Fruit fly (Drosophila melanogaster) whole organism, embryonic: Measurements from ENCODE around the gene Ppm1.
A peak's percentile ranks its signal among the peaks of the same experiment; 100 is the strongest.

Experiments
- Ada2b ChIP-seq: fragments of 200-800 bp; sonication (Bioruptor generic); IDR thresholded peaks from 2 replicates; pipeline ENCODE4 v1.3.6; 2022; ENCODE audit warnings: missing biosample characterization, missing genetic modification characterization
- Antp ChIP-seq: fragments of 200-800 bp; sonication (Bioruptor generic); optimal IDR thresholded peaks from 3 replicates; lab custom pipeline; 2016; ENCODE audit warnings: missing biosample characterization, missing genetic modification characterization
- Bgb ChIP-seq: fragments of 200-800 bp; sonication (Bioruptor generic); IDR thresholded peaks from 2 replicates; pipeline ENCODE4 v1.3.6; 2022; ENCODE audit warnings: missing biosample characterization, missing genetic modification characterization; ENCODE audit not compliant: partially characterized antibody
- Blimp-1 ChIP-seq: fragments of 200-800 bp; sonication (Bioruptor generic); optimal IDR thresholded peaks from 3 replicates; lab custom pipeline; 2018; ENCODE audit warnings: missing biosample characterization, missing genetic modification characterization, mild to moderate bottlenecking, moderate library complexity, missing genetic modification reagents
- CG10147 ChIP-seq: fragments of 200-800 bp; sonication (Bioruptor generic); optimal IDR thresholded peaks from 2 replicates; lab custom pipeline; 2019; ENCODE audit warnings: missing biosample characterization, mild to moderate bottlenecking, missing genetic modification characterization, moderate library complexity
- CG10959 ChIP-seq: fragments of 200-800 bp; sonication (Bioruptor generic); IDR thresholded peaks from 2 replicates; pipeline ENCODE4 v1.3.6; 2022; ENCODE audit warnings: missing biosample characterization, missing genetic modification characterization
- CG11456 ChIP-seq: fragments of 200-800 bp; sonication (Bioruptor generic); IDR thresholded peaks from 3 replicates; pipeline ENCODE4 v1.3.6; 2022; ENCODE audit warnings: missing biosample characterization, missing genetic modification characterization
- CG17568 ChIP-seq: fragments of 200-800 bp; sonication (Bioruptor generic); optimal IDR thresholded peaks from 2 replicates; lab custom pipeline; 2018; ENCODE audit warnings: missing biosample characterization, mild to moderate bottlenecking, missing genetic modification characterization, moderate library complexity
- CG17829 ChIP-seq: fragments of 200-800 bp; optimal IDR thresholded peaks from 2 replicates; lab custom pipeline; 2019; ENCODE audit warnings: missing biosample characterization, mild to moderate bottlenecking, missing genetic modification characterization, moderate library complexity
- CG2202 ChIP-seq: fragments of 200-800 bp; sonication (Bioruptor generic); optimal IDR thresholded peaks from 2 replicates; lab custom pipeline; 2018; ENCODE audit warnings: missing biosample characterization, mild to moderate bottlenecking, missing genetic modification characterization
- CG32532 ChIP-seq: fragments of 200-800 bp; sonication (Bioruptor generic); IDR thresholded peaks from 2 replicates; pipeline ENCODE4 v1.3.6; 2022; ENCODE audit warnings: missing biosample characterization, missing genetic modification characterization
- CG32767 ChIP-seq: fragments of 200-800 bp; sonication (Bioruptor generic); IDR thresholded peaks from 2 replicates; pipeline ENCODE4 v1.3.6; 2022; ENCODE audit warnings: missing biosample characterization, missing genetic modification characterization
- CG34376 ChIP-seq: fragments of 200-800 bp; sonication (Bioruptor generic); optimal IDR thresholded peaks from 2 replicates; lab custom pipeline; 2018; ENCODE audit warnings: missing biosample characterization, mild to moderate bottlenecking, missing genetic modification characterization
- CG3726 ChIP-seq: fragments of 200-800 bp; sonication (Bioruptor generic); IDR thresholded peaks from 3 replicates; pipeline ENCODE4, ENCODE4 v1.3.6; 2022; ENCODE audit warnings: missing biosample characterization, missing genetic modification characterization
- CG3847 ChIP-seq: fragments of 200-800 bp; sonication (Bioruptor generic); IDR thresholded peaks from 2 replicates; pipeline ENCODE4 v1.3.6; 2022; ENCODE audit warnings: missing biosample characterization, missing genetic modification characterization
- CG4282 ChIP-seq: fragments of 200-800 bp; sonication (Bioruptor generic); optimal IDR thresholded peaks from 2 replicates; lab custom pipeline; 2016; ENCODE audit warnings: missing biosample characterization, missing genetic modification characterization
- CG4820 ChIP-seq: fragments of 200-800 bp; sonication (Bioruptor generic); optimal IDR thresholded peaks from 3 replicates; lab custom pipeline; 2016; ENCODE audit warnings: missing biosample characterization, missing genetic modification characterization
- CG4854 ChIP-seq: fragments of 200-800 bp; sonication (Bioruptor generic); optimal IDR thresholded peaks from 2 replicates; lab custom pipeline; 2016; ENCODE audit warnings: missing biosample characterization, missing genetic modification characterization, inconsistent platforms
- CG6854 ChIP-seq: fragments of 200-800 bp; sonication (Bioruptor generic); optimal IDR thresholded peaks from 3 replicates; lab custom pipeline; 2017; ENCODE audit warnings: missing biosample characterization, mild to moderate bottlenecking, missing genetic modification characterization
- Dll ChIP-seq: fragments of 200-800 bp; sonication (Bioruptor generic); IDR thresholded peaks from 4 replicates; pipeline ENCODE4 v1.3.6; 2022; ENCODE audit warnings: missing biosample characterization, missing genetic modification characterization; ENCODE audit not compliant: partially characterized antibody
- Fer1 ChIP-seq: fragments of 200-800 bp; sonication (Bioruptor generic); optimal IDR thresholded peaks from 2 replicates; lab custom pipeline; 2017; ENCODE audit warnings: missing biosample characterization, mild to moderate bottlenecking, missing genetic modification characterization
- HLH54F ChIP-seq: fragments of 200-800 bp; sonication (Bioruptor generic); optimal IDR thresholded peaks from 3 replicates; lab custom pipeline; 2016; ENCODE audit warnings: missing biosample characterization, missing genetic modification characterization
- HmgZ ChIP-seq: fragments of 200-800 bp; sonication (Bioruptor generic); optimal IDR thresholded peaks from 2 replicates; lab custom pipeline; 2018; ENCODE audit warnings: missing biosample characterization, mild to moderate bottlenecking, missing genetic modification characterization
- Kr ChIP-seq: fragments of 200-800 bp; sonication (Bioruptor generic); optimal IDR thresholded peaks from 2 replicates; lab custom pipeline; 2017; ENCODE audit warnings: missing biosample characterization, mild to moderate bottlenecking, missing genetic modification characterization
- MTF-1 ChIP-seq: fragments of 200-800 bp; sonication (Bioruptor generic); optimal IDR thresholded peaks from 2 replicates; lab custom pipeline; 2018; ENCODE audit warnings: missing biosample characterization, mild to moderate bottlenecking, missing genetic modification characterization, borderline replicate concordance
- Med ChIP-seq: fragments of 200-800 bp; sonication (Bioruptor generic); peaks from one replicate; lab custom pipeline; 2016; ENCODE audit warnings: missing biosample characterization, missing genetic modification characterization, mild to moderate bottlenecking, inconsistent platforms, moderate library complexity
- NK7.1 ChIP-seq: fragments of 200-800 bp; sonication (Bioruptor generic); optimal IDR thresholded peaks from 3 replicates; lab custom pipeline; 2016; ENCODE audit warnings: missing biosample characterization, missing genetic modification characterization
- Nf-YA ChIP-seq: fragments of 200-800 bp; sonication (Bioruptor generic); IDR thresholded peaks from 2 replicates; pipeline ENCODE4 v1.3.6; 2022; ENCODE audit warnings: missing biosample characterization, missing genetic modification characterization
- NfI ChIP-seq: fragments of 200-800 bp; sonication (Bioruptor generic); optimal IDR thresholded peaks from 3 replicates; lab custom pipeline; 2018; ENCODE audit warnings: missing biosample characterization, mild to moderate bottlenecking, missing genetic modification characterization, moderate library complexity
- Pdp1 ChIP-seq, 2 experiments: fragments of 200-800 bp; sonication (Bioruptor generic); optimal IDR thresholded peaks; 3 replicates each; lab custom pipeline; 2016; ENCODE audit warnings: missing biosample characterization in 2 of 2, missing genetic modification characterization in 2 of 2, mild to moderate bottlenecking in 1 of 2, moderate library complexity in 1 of 2
- Ravus ChIP-seq: fragments of 200-800 bp; sonication (Bioruptor generic); IDR thresholded peaks from 2 replicates; pipeline ENCODE4 v1.3.6; 2022; ENCODE audit warnings: missing biosample characterization, missing genetic modification characterization
- Rfx ChIP-seq: fragments of 200-800 bp; sonication (Bioruptor generic); IDR thresholded peaks from 2 replicates; pipeline ENCODE4 v1.3.6; 2022; ENCODE audit warnings: missing biosample characterization, missing genetic modification characterization
- Scr ChIP-seq: fragments of 200-800 bp; sonication (Bioruptor generic); IDR thresholded peaks from 2 replicates; pipeline ENCODE4 v1.3.6; 2022; ENCODE audit warnings: missing biosample characterization, missing genetic modification characterization; ENCODE audit not compliant: partially characterized antibody
- Tbp ChIP-seq: fragments of >200 bp; optimal IDR thresholded peaks from 2 replicates; lab custom pipeline; 2018; ENCODE audit warnings: missing biosample characterization, missing genetic modification characterization
- ase ChIP-seq: fragments of 200-800 bp; sonication (Bioruptor generic); IDR thresholded peaks from 3 replicates; pipeline ENCODE4 v1.3.6; 2022; ENCODE audit warnings: missing biosample characterization, missing genetic modification characterization
- crol ChIP-seq: fragments of 200-800 bp; sonication (Bioruptor generic); IDR thresholded peaks from 2 replicates; pipeline ENCODE4 v1.3.6; 2022; ENCODE audit warnings: missing biosample characterization, missing genetic modification characterization
- eve ChIP-seq, 2 experiments: fragments of >200 bp; optimal IDR thresholded peaks; 2 replicates each; lab custom pipeline; 2017; ENCODE audit warnings: missing biosample characterization in 2 of 2, missing genetic modification characterization in 2 of 2
- ewg ChIP-seq: fragments of 200-800 bp; sonication (Bioruptor generic); optimal IDR thresholded peaks from 3 replicates; lab custom pipeline; 2017; ENCODE audit warnings: mild to moderate bottlenecking, missing biosample characterization, missing genetic modification reagents, missing genetic modification characterization
- exex ChIP-seq: fragments of 200-800 bp; sonication (Bioruptor generic); optimal IDR thresholded peaks from 4 replicates; lab custom pipeline; 2018; ENCODE audit warnings: missing biosample characterization, mild to moderate bottlenecking, missing genetic modification characterization, moderate library complexity
- fru ChIP-seq: fragments of >200 bp; optimal IDR thresholded peaks from 2 replicates; lab custom pipeline; 2017
- ftz-f1 ChIP-seq: fragments of 200-800 bp; sonication (Bioruptor generic); optimal IDR thresholded peaks from 2 replicates; lab custom pipeline; 2016; ENCODE audit warnings: missing biosample characterization, missing genetic modification characterization
- hkb ChIP-seq, 2 experiments: fragments of 200-800 bp in 1 of 2; fragments of >200 bp in 1 of 2; sonication (Bioruptor generic) in 1 of 2; IDR thresholded peaks in 1 of 2; optimal IDR thresholded peaks in 1 of 2; 2 replicates each; pipeline versions ENCODE4 v1.3.6 to Lab custom; 2017 to 2022; ENCODE audit warnings: missing biosample characterization in 1 of 2, missing genetic modification characterization in 1 of 2
- ind ChIP-seq: fragments of 200-800 bp; sonication (Bioruptor generic); optimal IDR thresholded peaks from 3 replicates; lab custom pipeline; 2016; ENCODE audit warnings: missing biosample characterization, missing genetic modification characterization
- mirr ChIP-seq: fragments of 200-800 bp; sonication (Bioruptor generic); optimal IDR thresholded peaks from 3 replicates; lab custom pipeline; 2018; ENCODE audit warnings: missing biosample characterization, mild to moderate bottlenecking, missing genetic modification characterization
- p53 ChIP-seq: fragments of 200-800 bp; sonication (Bioruptor generic); optimal IDR thresholded peaks from 2 replicates; lab custom pipeline; 2016; ENCODE audit warnings: missing biosample characterization, missing genetic modification characterization
- sens-2 ChIP-seq: fragments of 200-800 bp; sonication (Bioruptor generic); IDR thresholded peaks from 2 replicates; pipeline ENCODE4 v1.3.6; 2022; ENCODE audit warnings: missing biosample characterization, missing genetic modification characterization
- sob ChIP-seq: fragments of 200-800 bp; sonication (Bioruptor generic); IDR thresholded peaks from 2 replicates; pipeline ENCODE4 v1.3.6; 2022; ENCODE audit warnings: missing biosample characterization, missing genetic modification characterization
- tio ChIP-seq: fragments of 200-800 bp; sonication (Bioruptor generic); optimal IDR thresholded peaks from 2 replicates; lab custom pipeline; 2017; ENCODE audit warnings: missing biosample characterization, missing genetic modification characterization, inconsistent platforms

Ppm1 gene

DNA sequence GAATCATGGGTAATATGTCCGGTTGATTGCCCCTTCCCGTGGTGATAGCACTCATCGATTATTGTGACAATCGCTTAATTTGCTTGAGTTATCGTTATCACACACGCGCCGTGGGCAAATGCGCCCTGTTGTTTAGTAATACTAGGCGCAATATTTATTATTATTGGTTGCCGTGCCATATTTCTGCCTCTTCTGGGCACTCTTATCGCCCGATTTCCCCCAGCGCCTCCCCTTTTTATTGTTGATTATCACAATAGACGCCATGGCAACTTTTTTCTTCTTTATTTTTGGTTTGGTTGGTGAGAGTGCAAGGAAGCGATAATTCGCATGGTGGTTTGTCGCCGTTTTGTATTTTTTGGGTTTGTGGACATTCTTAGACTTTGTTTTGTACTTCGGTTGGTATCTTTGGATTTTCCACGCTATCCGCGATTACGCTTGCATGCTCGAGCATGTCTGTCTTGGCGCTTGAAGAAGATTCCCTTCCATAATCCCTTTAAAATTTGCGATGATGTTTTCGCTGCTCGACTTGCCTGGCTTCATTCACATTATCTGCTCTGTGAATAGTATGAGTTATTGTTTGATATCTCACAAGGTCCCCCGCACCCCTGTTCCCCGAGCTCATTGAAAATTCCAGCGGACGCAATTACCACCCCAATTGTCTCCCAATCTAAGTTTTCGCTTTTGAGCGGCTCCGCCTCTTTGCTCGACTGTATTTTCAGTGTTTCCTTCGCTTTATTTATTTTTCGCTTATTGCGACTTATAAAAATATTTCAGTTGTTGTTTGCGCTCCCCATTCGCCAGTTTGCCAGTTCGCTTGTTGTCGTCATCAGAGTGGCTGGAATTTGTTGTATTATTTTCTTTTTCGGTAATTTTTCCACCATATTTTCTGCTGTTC, 32.6 kb upstream of the Ppm1 start (continued):
- TF ChIP-seq Tbp (GFP tag; lab: Kevin White, UChicago) (no peak), CG10147 (peak; percentile 38), Dll (peak; percentile 42; the same call in 1 of the 4 replicates), Rfx (peak; percentile 46; the same call in 1 of the 2 replicates), Fer1 (GFP tag; lab: Kevin White, UChicago) (peak; percentile 38), MTF-1 (GFP tag; lab: Kevin White, UChicago) (no peak), ase (GFP tag; lab: Robert Waterston, UW) (no peak), CG34376 (GFP tag; lab: Kevin White, UChicago) (peak; percentile 92), CG17568 (GFP tag; lab: Kevin White, UChicago) (no peak), HLH54F (GFP tag; lab: Kevin White, UChicago) (no peak), ewg (GFP tag; lab: Kevin White, UChicago) (no peak), eve (GFP tag; optimal IDR thresholded peaks at IDR 0.05; lab: Kevin White, UChicago) (peak in 1 of 2 experiments; percentile 23), CG3847 (0 out of 2 replicates have a peak, but pooled peaks have one; percentile 20), fru (no peak), p53 (GFP tag; lab: Kevin White, UChicago) (peak; percentile 94), CG32767 (no peak), Blimp-1 (GFP tag; lab: Kevin White, UChicago) (no peak), CG2202 (no peak), CG4282 (no peak), CG10959 (GFP tag; lab: Robert Waterston, UW) (no peak), NK7.1 (GFP tag; lab: Kevin White, UChicago) (no peak), CG3726 (0 out of 3 replicates have a peak, but pooled peaks have one; percentile 47), CG4820 (GFP tag; lab: Kevin White, UChicago) (no peak), Med (GFP tag; lab: Kevin White, UChicago) (peak; percentile 77), CG17829 (tag; lab: Kevin White, UChicago) (no peak), Pdp1 (GFP tag; optimal IDR thresholded peaks at IDR 0.05; lab: Kevin White, UChicago) (peak in 1 of 2 experiments; percentile 50), sob (GFP tag; lab: Robert Waterston, UW) (peak; percentile 5; the same call in 1 of the 2 replicates), Scr (GFP tag; lab: Robert Waterston, UW) (0 out of 2 replicates have a peak, but pooled peaks have one; percentile 21), mirr (peak; percentile 77), Antp (no peak), NfI (GFP tag; lab: Kevin White, UChicago) (no peak), tio (no peak), sens-2 (no peak), Kr (GFP tag; lab: Kevin White, UChicago) (no peak), CG32532 (GFP tag; lab: Robert Waterston, UW) (peak; percentile 39), CG6854 (GFP tag; lab: Kevin White, UChicago) (peak; percentile 21), hkb (optimal IDR thresholded peaks at IDR 0.05; lab: Kevin White, UChicago) (no peak), hkb (GFP tag; IDR thresholded peaks at IDR 0.05; lab: Robert Waterston, UW) (no peak), exex (tag; lab: Kevin White, UChicago) (peak; percentile 94), Ravus (GFP tag; lab: Robert Waterston, UW) (no peak), Ada2b (GFP tag; lab: Robert Waterston, UW) (no peak), CG11456 (GFP tag; lab: Robert Waterston, UW) (no peak), HmgZ (tag; lab: Kevin White, UChicago) (peak; percentile 9), Nf-YA (GFP tag; lab: Robert Waterston, UW) (0 out of 2 replicates have a peak, but pooled peaks have one; percentile 11), Bgb (no peak; the same call in 1 of the 2 replicates), ftz-f1 (GFP tag; lab: Kevin White, UChicago) (peak; percentile 11), ind (GFP tag; lab: Kevin White, UChicago) (no peak), crol (GFP tag; lab: Robert Waterston, UW) (peak; percentile 74), CG4854 (no peak)
